Worm (Caenorhabditis elegans) whole organism, mixed stage, embryonic: ENCODE results near the gene C08E3.14.

Experiments used
- M03D4.4 ChIP-seq: sonication (generic microtip); optimal IDR thresholded peaks from 2 replicates; lab custom pipeline; 2017; ENCODE audit warnings: mild to moderate bottlenecking, missing genetic modification characterization, missing compliant biosample characterization
- bed-3 ChIP-seq: fragments of 200-800 bp; sonication (Bioruptor generic); optimal IDR thresholded peaks from 3 replicates; lab custom pipeline; 2018; ENCODE audit warnings: mild to moderate bottlenecking, missing genetic modification characterization, moderate library complexity, missing compliant biosample characterization
- blmp-1 ChIP-seq: fragments of 150-350 bp; optimal IDR thresholded peaks from 2 replicates; lab custom pipeline; 2014; ENCODE audit warnings: missing biosample characterization, missing genetic modification characterization
- ceh-39 ChIP-seq: fragments of 150-350 bp; optimal IDR thresholded peaks from 2 replicates; lab custom pipeline; 2014; ENCODE audit warnings: missing biosample characterization, missing genetic modification characterization
- ceh-43 ChIP-seq: fragments of 200-800 bp; sonication (Bioruptor generic); optimal IDR thresholded peaks from 2 replicates; lab custom pipeline; 2018; ENCODE audit warnings: mild to moderate bottlenecking, missing genetic modification characterization, moderate library complexity, missing compliant biosample characterization
- ceh-83 ChIP-seq: fragments of 200-800 bp; sonication (Bioruptor generic); optimal IDR thresholded peaks from 2 replicates; lab custom pipeline; 2018; ENCODE audit warnings: mild to moderate bottlenecking, missing genetic modification characterization, missing compliant biosample characterization
- ces-1 ChIP-seq: fragments of 150-350 bp; optimal IDR thresholded peaks from 2 replicates; lab custom pipeline; 2014; ENCODE audit warnings: missing biosample characterization, missing genetic modification reagents, missing genetic modification characterization
- cnd-1 ChIP-seq: fragments of 200-800 bp; sonication (Bioruptor generic); optimal IDR thresholded peaks from 2 replicates; lab custom pipeline; 2018; ENCODE audit warnings: mild to moderate bottlenecking, missing genetic modification characterization, missing compliant biosample characterization
- drap-1 ChIP-seq: fragments of 200-800 bp; sonication (Bioruptor generic); optimal IDR thresholded peaks from 3 replicates; lab custom pipeline; 2018; ENCODE audit warnings: mild to moderate bottlenecking, missing genetic modification characterization, missing compliant biosample characterization
- elt-1 ChIP-seq: sonication (generic microtip); optimal IDR thresholded peaks from 2 replicates; lab custom pipeline; 2017; ENCODE audit warnings: missing genetic modification characterization, mild to moderate bottlenecking, missing compliant biosample characterization, antibody characterized with exemption, moderate library complexity, borderline replicate concordance; ENCODE audit not compliant: insufficient read depth
- elt-3 ChIP-seq: fragments of 150-350 bp; optimal IDR thresholded peaks from 2 replicates; lab custom pipeline; 2014; ENCODE audit warnings: missing biosample characterization, missing genetic modification characterization
- flh-1 ChIP-seq: fragments of 200-800 bp; sonication (Bioruptor generic); optimal IDR thresholded peaks from 2 replicates; lab custom pipeline; 2018; ENCODE audit warnings: mild to moderate bottlenecking, missing genetic modification characterization, moderate library complexity, missing compliant biosample characterization
- ham-2 ChIP-seq: fragments of 200-800 bp; sonication (Bioruptor generic); optimal IDR thresholded peaks from 2 replicates; lab custom pipeline; 2018; ENCODE audit warnings: mild to moderate bottlenecking, missing genetic modification characterization, missing compliant biosample characterization
- hlh-1 ChIP-seq: fragments of 150-350 bp; optimal IDR thresholded peaks from 2 replicates; lab custom pipeline; 2014; ENCODE audit warnings: missing biosample characterization, missing genetic modification reagents, missing genetic modification characterization
- lin-13 ChIP-seq: fragments of 150-350 bp; optimal IDR thresholded peaks from 2 replicates; lab custom pipeline; 2014; ENCODE audit warnings: missing biosample characterization, missing genetic modification characterization
- lin-32 ChIP-seq: fragments of 200-800 bp; sonication (Bioruptor generic); optimal IDR thresholded peaks from 2 replicates; lab custom pipeline; 2018; ENCODE audit warnings: mild to moderate bottlenecking, missing genetic modification characterization, missing compliant biosample characterization
- lsy-2 ChIP-seq: fragments of 150-350 bp; optimal IDR thresholded peaks from 2 replicates; lab custom pipeline; 2014; ENCODE audit warnings: missing biosample characterization, missing genetic modification characterization
- mab-5 ChIP-seq: fragments of 150-350 bp; optimal IDR thresholded peaks from 2 replicates; lab custom pipeline; 2014; ENCODE audit warnings: missing biosample characterization, missing genetic modification characterization
- mep-1 ChIP-seq: fragments of 150-350 bp; optimal IDR thresholded peaks from 2 replicates; lab custom pipeline; 2017; ENCODE audit warnings: missing biosample characterization, missing genetic modification reagents, missing genetic modification characterization, inconsistent platforms
- mls-2 ChIP-seq: sonication (generic microtip); optimal IDR thresholded peaks from 2 replicates; lab custom pipeline; 2016; ENCODE audit warnings: mild to moderate bottlenecking, missing genetic modification characterization, moderate library complexity, missing compliant biosample characterization
- nhr-2 ChIP-seq: fragments of 150-350 bp; optimal IDR thresholded peaks from 2 replicates; lab custom pipeline; 2014; ENCODE audit warnings: missing biosample characterization, missing genetic modification characterization
- nhr-237 ChIP-seq: fragments of 150-350 bp; optimal IDR thresholded peaks from 2 replicates; lab custom pipeline; 2014; ENCODE audit warnings: missing biosample characterization, missing genetic modification characterization
- nhr-28 ChIP-seq: fragments of 150-350 bp; optimal IDR thresholded peaks from 2 replicates; lab custom pipeline; 2014; ENCODE audit warnings: missing biosample characterization, missing genetic modification characterization
- nhr-76 ChIP-seq: sonication (generic microtip); optimal IDR thresholded peaks from 2 replicates; lab custom pipeline; 2017; ENCODE audit warnings: missing biosample characterization, missing genetic modification characterization
- pha-4 ChIP-seq: fragments of 150-350 bp; optimal IDR thresholded peaks from 2 replicates; lab custom pipeline; 2018; ENCODE audit warnings: missing biosample characterization, missing genetic modification reagents, missing genetic modification characterization
- sem-2 ChIP-seq: fragments of 200-800 bp; sonication (Bioruptor generic); optimal IDR thresholded peaks from 2 replicates; lab custom pipeline; 2018; ENCODE audit warnings: mild to moderate bottlenecking, missing genetic modification characterization, missing compliant biosample characterization
- snpc-4 ChIP-seq: fragments of 150-350 bp; optimal IDR thresholded peaks from 2 replicates; lab custom pipeline; 2014; ENCODE audit warnings: missing biosample characterization, missing genetic modification characterization
- tbx-8 ChIP-seq: fragments of 200-800 bp; sonication (Bioruptor generic); optimal IDR thresholded peaks from 2 replicates; lab custom pipeline; 2018; ENCODE audit warnings: mild to moderate bottlenecking, missing genetic modification characterization, moderate library complexity, missing compliant biosample characterization
- unc-39 ChIP-seq: fragments of 150-350 bp; optimal IDR thresholded peaks from 2 replicates; lab custom pipeline; 2014; ENCODE audit warnings: missing biosample characterization, missing genetic modification characterization
- unc-62 ChIP-seq: fragments of 150-350 bp; optimal IDR thresholded peaks from 2 replicates; lab custom pipeline; 2014; ENCODE audit warnings: missing biosample characterization, missing genetic modification reagents, missing genetic modification characterization
- zip-8 ChIP-seq: fragments of 150-350 bp; optimal IDR thresholded peaks from 2 replicates; lab custom pipeline; 2014; ENCODE audit warnings: missing biosample characterization, missing genetic modification characterization
- ztf-11 ChIP-seq: fragments of 150-350 bp; optimal IDR thresholded peaks from 2 replicates; lab custom pipeline; 2014; ENCODE audit warnings: missing biosample characterization, missing genetic modification characterization

The C08E3.14 gene

ce11 chrII:1586305-1586704 lies 39.5 kb upstream of the C08E3.14 start, which contains the start of gene T07H3.8:
Gene T07H3.8, plus strand, starts transcription at chrII:1586605.
- TF ChIP-seq mab-5 (no peak), ceh-43 (GFP tag; lab: Kevin White, UChicago) (no peak), blmp-1 (no peak), nhr-76 (tag; lab: Kevin White, UChicago) (no peak), ham-2 (GFP tag; lab: Kevin White, UChicago) (no peak), elt-3 (tag; lab: Kevin White, UChicago) (no peak), hlh-1 (tag; lab: Kevin White, UChicago) (no peak), snpc-4 (tag; lab: Kevin White, UChicago) (no peak), lin-32 (GFP tag; lab: Kevin White, UChicago) (no peak), M03D4.4 (tag; lab: Kevin White, UChicago) (no peak), ceh-39 (tag; lab: Kevin White, UChicago) (no peak)

- TF ChIP-seq nhr-237 (no peak), snpc-4 (tag; lab: Kevin White, UChicago) (no peak), ceh-83 (GFP tag; lab: Kevin White, UChicago) (no peak)
These were observed 35.9 kb upstream of the C08E3.14 start, which contains the start of gene T07H3.7 for ce11 chrII:1589845-1590244. Gene T07H3.7, minus strand, starts transcription at chrII:1589945.

- no peak for TF ChIP-seq nhr-76 (tag; lab: Kevin White, UChicago)
- no peak for TF ChIP-seq cnd-1 (tag; lab: Kevin White, UChicago)
- no peak for TF ChIP-seq nhr-237
These were observed 30.6 kb upstream of the C08E3.14 start, which contains the start of gene clec-20 for ce11 chrII:1595137-1595536. Gene clec-20, minus strand, starts transcription at chrII:1595237.

ce11 chrII:1597101-1598088 lies 28.4 kb upstream of the C08E3.14 start, which contains the start of gene bath-46:
Gene bath-46, plus strand, starts transcription at chrII:1597906.
- TF ChIP-seq ces-1 (GFP tag; lab: Kevin White, UChicago) (no peak), unc-62 (GFP tag; lab: Kevin White, UChicago) (no peak), ceh-39 (tag; lab: Kevin White, UChicago) (no peak), nhr-28 (tag; lab: Kevin White, UChicago) (no peak), ceh-43 (GFP tag; lab: Kevin White, UChicago) (no peak)

DNA sequence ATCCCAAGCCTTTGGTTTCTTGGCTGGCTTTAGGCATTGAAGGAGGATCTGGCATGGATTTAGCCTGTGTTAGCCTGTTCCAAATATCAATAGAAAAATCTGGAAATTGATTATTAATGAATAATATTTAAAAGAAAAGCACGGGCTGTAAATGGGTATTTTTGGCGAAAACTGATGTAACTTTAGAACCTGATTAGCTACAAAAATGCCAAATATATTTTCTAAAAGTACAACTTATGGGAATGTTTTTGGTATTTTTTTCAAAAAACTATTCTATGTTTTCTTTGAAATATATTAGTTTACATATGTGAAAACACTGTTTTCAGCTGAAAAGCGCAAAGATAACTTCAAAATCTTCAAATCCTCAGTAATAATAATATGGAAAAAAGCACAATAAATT lies 25.1 kb upstream of the C08E3.14 start, which contains the start of gene bath-26:
TSS of gene bath-26 (minus strand) at position 101 of the 400 bp plus-strand sequence.
- TF ChIP-seq hlh-1 (tag; lab: Kevin White, UChicago) (no peak), mls-2 (no peak), pha-4 (tag; lab: Kevin White, UChicago) (no peak), nhr-237 (no peak), lsy-2 (tag; lab: Kevin White, UChicago) (no peak), lin-13 (tag; lab: Kevin White, UChicago) (no peak), ceh-83 (GFP tag; lab: Kevin White, UChicago) (no peak), ceh-39 (tag; lab: Kevin White, UChicago) (no peak), flh-1 (no peak), tbx-8 (GFP tag; lab: Kevin White, UChicago) (no peak)

DNA sequence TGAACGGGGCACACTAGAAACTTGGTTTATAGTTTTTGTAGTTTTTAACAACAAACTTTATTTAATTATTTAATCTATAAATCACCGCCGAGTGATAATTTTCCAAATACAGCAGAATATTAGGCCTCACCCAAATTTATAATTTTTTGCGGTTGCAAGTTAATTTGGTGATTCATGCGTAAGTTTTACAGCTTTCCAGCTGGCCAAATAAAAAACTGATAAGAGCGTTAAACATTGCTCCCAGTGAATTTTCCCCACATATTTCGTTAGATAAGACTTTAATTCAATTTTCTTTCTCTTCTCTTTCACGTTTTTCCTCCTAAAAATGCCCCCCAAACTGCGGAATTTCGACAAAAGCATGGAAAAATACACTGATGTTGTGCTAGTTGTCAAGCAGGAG lies 24.3 kb upstream of the C08E3.14 start, which contains the start of gene bath-47:
TSS of gene bath-47 (plus strand) at position 305 of the 400 bp plus-strand sequence.
- TF ChIP-seq ztf-11 (no peak), zip-8 (tag; lab: Kevin White, UChicago) (no peak), cnd-1 (tag; lab: Kevin White, UChicago) (no peak), bed-3 (GFP tag; lab: Kevin White, UChicago) (no peak), blmp-1 (no peak), drap-1 (GFP tag; lab: Kevin White, UChicago) (no peak), unc-39 (tag; lab: Kevin White, UChicago) (no peak), ceh-39 (tag; lab: Kevin White, UChicago) (no peak), mep-1 (no peak), hlh-1 (tag; lab: Kevin White, UChicago) (no peak), lin-32 (GFP tag; lab: Kevin White, UChicago) (no peak), mls-2 (no peak), elt-1 (tag; lab: Kevin White, UChicago) (no peak), lsy-2 (tag; lab: Kevin White, UChicago) (no peak), ham-2 (GFP tag; lab: Kevin White, UChicago) (no peak), nhr-2 (tag; lab: Kevin White, UChicago) (no peak), unc-62 (GFP tag; lab: Kevin White, UChicago) (no peak), sem-2 (GFP tag; lab: Kevin White, UChicago) (no peak)
